Fruit fly (Drosophila melanogaster) whole organism, larva: ENCODE measurements around the gene CG15382.

Experiments used
- noc ChIP-seq: fragments of 200-800 bp; sonication (Bioruptor generic); optimal IDR thresholded peaks from 3 replicates; lab custom pipeline; 2019; ENCODE audit warnings: missing biosample characterization, mild to moderate bottlenecking, missing genetic modification characterization, moderate library complexity

CG15382 gene

DNA sequence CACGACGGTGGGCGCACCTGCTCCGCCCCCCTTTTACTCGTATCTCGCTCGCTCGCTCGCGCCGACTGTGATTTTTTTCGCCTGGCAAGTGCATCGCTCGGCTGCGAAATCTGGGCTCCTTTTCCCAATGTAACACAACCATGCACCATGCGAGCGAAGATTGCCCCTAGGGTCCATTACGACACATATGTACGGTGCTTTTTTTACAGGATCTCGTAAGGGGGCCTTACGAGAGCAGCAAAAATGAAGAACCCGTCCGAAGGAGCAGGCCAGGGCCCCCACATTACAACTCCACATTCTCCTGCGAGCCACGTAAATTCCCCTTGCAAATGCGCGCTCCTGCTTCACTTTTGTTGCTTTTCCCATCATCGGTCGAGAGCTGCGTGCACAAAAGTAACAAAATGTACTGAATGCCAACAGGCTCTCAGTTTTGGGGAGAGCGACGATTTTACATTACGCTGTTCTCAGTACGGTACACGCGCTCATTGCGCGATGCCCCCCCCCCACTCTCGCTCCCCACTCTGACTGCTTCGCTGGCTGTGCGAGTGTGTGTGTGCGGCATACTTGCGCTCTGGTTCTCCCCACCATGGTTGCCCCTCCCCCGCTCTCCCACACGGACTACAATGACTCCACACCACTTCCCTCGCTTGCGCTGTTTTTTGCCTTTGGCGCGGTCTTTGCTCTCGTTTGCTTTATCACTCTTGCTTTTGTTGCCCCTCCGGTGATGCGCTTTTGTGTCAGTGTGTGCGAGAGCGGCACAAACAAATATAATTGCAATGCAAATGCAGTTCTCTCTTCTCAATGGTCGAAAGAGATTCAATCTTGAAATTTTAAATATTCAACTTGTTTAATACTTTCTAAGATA, 47.5 kb downstream of the CG15382 start:
- no peak for TF ChIP-seq noc

DNA sequence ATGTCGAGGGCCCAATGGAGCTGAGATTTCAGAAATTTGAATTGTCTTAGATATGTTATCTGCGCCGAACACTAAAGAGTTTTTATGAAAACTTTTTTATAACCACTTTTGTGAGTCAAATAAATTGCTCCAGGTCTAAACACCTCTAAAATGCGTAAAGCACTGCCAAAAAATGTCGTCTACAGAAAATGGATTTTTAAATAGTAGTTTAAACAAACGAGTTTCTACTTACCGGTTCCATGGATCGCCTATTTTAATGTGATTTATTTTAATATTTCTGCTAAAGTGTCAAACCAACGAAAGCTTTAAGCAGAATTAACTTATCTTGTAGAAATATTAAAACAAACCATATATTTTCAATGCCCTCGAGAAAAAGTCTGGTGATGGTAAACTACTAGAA, 50.5 kb downstream of the CG15382 start, which contains the start of gene CG31668:
Gene CG31668, minus strand, starts transcription at position 101 of the 400 bp plus-strand sequence.
- no peak for TF ChIP-seq noc
